Worm (Caenorhabditis elegans): ENCODE measurements around the gene W09D6.1.

- TF ChIP-seq med-1 (GFP tag; optimal IDR thresholded peaks at IDR 0.05; ENCODE audit: insufficient read depth), result no peak
- TF ChIP-seq ztf-29 (GFP tag; IDR thresholded peaks at IDR 0.05), result no peak
- TF ChIP-seq cog-1 (tag; optimal IDR thresholded peaks at IDR 0.05), result no peak
- no peak for TF ChIP-seq ztf-23 (GFP tag; IDR thresholded peaks at IDR 0.05)
- no peak for TF ChIP-seq klf-2 (GFP tag; conservative IDR thresholded peaks at IDR 0.05)
- no peak for TF ChIP-seq ref-1 (GFP tag; conservative IDR thresholded peaks at IDR 0.05)
- TF ChIP-seq tab-1 (GFP tag; IDR thresholded peaks at IDR 0.05), result no peak
These were observed 42.1 kb upstream of the W09D6.1 start, which contains the start of gene Y48A6B.7 for ce11 chrIII:11026516-11027048.
